Fruit fly (Drosophila melanogaster): Measurements from ENCODE around the gene CG4213.

dm6 chr2L:437498-437897 is 35.5 kb upstream of the CG4213 start:
- TF ChIP-seq CG6765 (GFP tag; optimal IDR thresholded peaks at IDR 0.05) (no peak), ttk (GFP tag; IDR thresholded peaks at IDR 0.05) (no peak), CG4328 (GFP tag; optimal IDR thresholded peaks at IDR 0.05) (no peak), Gug (GFP tag; IDR thresholded peaks at IDR 0.05) (no peak), z (GFP tag; IDR thresholded peaks at IDR 0.05) (no peak), ac (GFP tag; optimal IDR thresholded peaks at IDR 0.05) (no peak), bbx (GFP tag; IDR thresholded peaks at IDR 0.05; ENCODE audit: partially characterized antibody) (no peak)

Measured in whole organism, embryonic.